Worm (Caenorhabditis elegans): ENCODE data around the gene sqv-6.

DNA sequence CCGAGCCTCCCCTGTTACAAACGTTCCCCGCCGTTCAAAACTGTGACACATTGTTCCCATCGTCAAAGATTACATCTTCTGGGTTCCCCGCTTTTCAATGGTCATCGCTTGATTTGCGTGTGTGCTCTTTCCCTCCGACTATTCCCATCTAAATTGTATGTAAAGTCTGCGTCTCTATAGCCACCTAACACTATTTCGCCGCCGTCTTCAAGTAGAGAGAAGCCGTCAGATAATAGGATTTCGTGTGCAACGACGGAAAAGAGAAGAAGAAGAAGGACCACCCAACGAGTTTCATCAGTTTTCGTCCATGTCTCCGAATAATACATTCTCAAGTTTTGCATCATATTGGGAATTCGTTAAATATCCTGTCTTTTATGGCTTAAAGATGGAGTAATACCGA is 1.6 kb upstream of the sqv-6 start:
- TF ChIP-seq gmeb-2 (tag; optimal IDR thresholded peaks at IDR 0.05), result no peak
- no peak for TF ChIP-seq sox-4 (tag; optimal IDR thresholded peaks at IDR 0.05)
- no peak for TF ChIP-seq ceh-2 (tag; optimal IDR thresholded peaks at IDR 0.05)
- no peak for TF ChIP-seq F13H6.1 (tag; optimal IDR thresholded peaks at IDR 0.05)
- no peak for TF ChIP-seq nhr-11 (tag; optimal IDR thresholded peaks at IDR 0.05)
- no peak for TF ChIP-seq ceh-30 (tag; optimal IDR thresholded peaks at IDR 0.05)
- no peak for TF ChIP-seq pag-3 (tag; optimal IDR thresholded peaks at IDR 0.05; ENCODE audit: borderline replicate concordance)
- no peak for TF ChIP-seq ets-4 (tag; optimal IDR thresholded peaks at IDR 0.05)
- no peak for TF ChIP-seq ceh-14 (tag; optimal IDR thresholded peaks at IDR 0.05)
- no peak for TF ChIP-seq K09A11.1 (tag; optimal IDR thresholded peaks at IDR 0.05; ENCODE audit: insufficient read depth)
- TF ChIP-seq ttx-3 (tag; optimal IDR thresholded peaks at IDR 0.05), result no peak
- TF ChIP-seq hlh-30 (tag; optimal IDR thresholded peaks at IDR 0.05; ENCODE audit: insufficient read depth), result no peak
- no peak for TF ChIP-seq T23F11.4 (GFP tag; optimal IDR thresholded peaks at IDR 0.05)
- TF ChIP-seq elt-2 (tag; optimal IDR thresholded peaks at IDR 0.05), result no peak
